Worm (Caenorhabditis elegans): ENCODE measurements around the gene C18A11.4.

The C18A11.4 gene

DNA sequence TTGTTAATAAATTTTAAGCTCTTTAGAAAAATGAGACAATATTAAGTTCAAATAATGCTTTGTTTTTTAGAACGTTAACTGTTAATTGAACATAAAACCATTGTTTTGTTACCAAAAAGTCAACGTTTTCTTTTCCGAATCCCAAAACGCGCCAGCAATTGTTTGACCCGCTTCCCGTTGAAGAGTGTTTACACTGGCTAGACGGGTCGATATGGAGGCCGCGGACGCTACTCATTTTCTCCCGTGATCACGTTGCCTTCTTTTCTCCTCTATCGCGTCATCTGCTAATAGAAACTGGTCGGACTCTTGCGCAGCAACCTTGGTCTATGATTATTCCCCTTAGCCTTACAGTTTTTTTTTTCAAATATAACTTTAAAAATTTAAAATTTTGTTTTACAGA, 16.2 kb upstream of the C18A11.4 start, which contains the start of gene C34D10.1:
C34D10.1 (plus strand) TSS at position 400 of the 400 bp plus-strand sequence.
- TF ChIP-seq zim-3 (tag; optimal IDR thresholded peaks at IDR 0.05) (no peak), cebp-1 (GFP tag; IDR thresholded peaks at IDR 0.05) (peak; percentile 38; the same call in 1 of the 2 replicates), cebp-1 (tag; optimal IDR thresholded peaks at IDR 0.05) (peak; percentile 65), B0336.3 (GFP tag; IDR thresholded peaks at IDR 0.05) (peak; percentile 48; the same call in 1 of the 2 replicates), ceh-27 (GFP tag; optimal IDR thresholded peaks at IDR 0.05) (peak; percentile 56), gei-17 (GFP tag; optimal IDR thresholded peaks at IDR 0.05) (peak; percentile 24), ZK185.1 (tag; optimal IDR thresholded peaks at IDR 0.05; ENCODE audit: poor library complexity, severe bottlenecking) (no peak), K12H6.12 (tag; optimal IDR thresholded peaks at IDR 0.05) (peak; percentile 67), B0035.1 (tag; optimal IDR thresholded peaks at IDR 0.05) (no peak), ztf-26 (tag; optimal IDR thresholded peaks at IDR 0.05) (peak; percentile 58), ceh-79 (tag; optimal IDR thresholded peaks at IDR 0.05) (no peak), F49E8.2 (tag; optimal IDR thresholded peaks at IDR 0.05; ENCODE audit: insufficient read depth) (no peak), rcor-1 (GFP tag; IDR thresholded peaks at IDR 0.05) (peak; percentile 55), nhr-80 (tag; optimal IDR thresholded peaks at IDR 0.05) (peak; percentile 40), athp-1 (tag; optimal IDR thresholded peaks at IDR 0.05) (peak; percentile 15), snpc-3.4 (tag; optimal IDR thresholded peaks at IDR 0.05) (no peak), lag-1 (GFP tag; IDR thresholded peaks at IDR 0.05) (no peak), C17E4.6 (GFP tag; IDR thresholded peaks at IDR 0.05) (no peak), lin-54 (GFP tag; optimal IDR thresholded peaks at IDR 0.05) (no peak), zfh-2 (GFP tag; conservative IDR thresholded peaks at IDR 0.05) (peak; percentile 63), lin-40 (tag; optimal IDR thresholded peaks at IDR 0.05) (peak; percentile 62), hmg-1.2 (GFP tag; IDR thresholded peaks at IDR 0.05) (peak; percentile 43), F52B5.7 (tag; optimal IDR thresholded peaks at IDR 0.05) (no peak), ztf-18 (tag; optimal IDR thresholded peaks at IDR 0.05) (peak; percentile 90), attf-5 (GFP tag; optimal IDR thresholded peaks at IDR 0.05) (peak; percentile 45), somi-1 (GFP tag; optimal IDR thresholded peaks at IDR 0.05) (peak; percentile 20), pha-4 (tag; optimal IDR thresholded peaks at IDR 0.05) (peak; percentile 4), repo-1 (tag; optimal IDR thresholded peaks at IDR 0.05) (no peak), tbp1 (GFP tag; optimal IDR thresholded peaks at IDR 0.05) (peak; percentile 37), madf-6 (GFP tag; IDR thresholded peaks at IDR 0.05) (0 out of 2 replicates have a peak, but pooled peaks have one; percentile 8), dox-1 (GFP tag; IDR thresholded peaks at IDR 0.05) (peak; percentile 57)

DNA sequence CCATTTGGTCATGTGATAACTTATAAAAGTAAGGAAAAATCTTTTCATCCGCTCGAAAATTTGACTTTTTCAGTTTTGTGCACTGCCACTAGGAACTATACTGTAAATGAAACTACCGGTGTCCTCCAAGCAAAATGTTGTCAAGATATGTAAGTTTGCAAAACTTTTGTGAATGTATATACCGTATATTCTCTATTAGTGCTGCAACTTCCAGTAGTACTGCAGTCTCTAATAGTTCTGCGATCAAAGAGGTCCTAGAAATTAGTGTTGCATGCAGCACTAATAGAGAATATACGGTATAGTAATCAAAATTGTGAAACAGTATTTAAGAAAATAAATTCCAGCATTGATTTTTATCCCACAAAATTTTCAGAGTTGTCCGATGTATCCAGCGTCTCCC, 15.3 kb upstream of the C18A11.4 start:
- TF ChIP-seq nfyb-1 (GFP tag; IDR thresholded peaks at IDR 0.05) (0 out of 2 replicates have a peak, but pooled peaks have one; percentile 52), snpc-4 (GFP tag; optimal IDR thresholded peaks at IDR 0.05) (no peak), snpc-4 (tag; optimal IDR thresholded peaks at IDR 0.05) (no peak), akir-1 (GFP tag; optimal IDR thresholded peaks at IDR 0.05) (no peak), ztf-26 (tag; optimal IDR thresholded peaks at IDR 0.05) (no peak), C17E4.6 (GFP tag; IDR thresholded peaks at IDR 0.05) (no peak)

DNA sequence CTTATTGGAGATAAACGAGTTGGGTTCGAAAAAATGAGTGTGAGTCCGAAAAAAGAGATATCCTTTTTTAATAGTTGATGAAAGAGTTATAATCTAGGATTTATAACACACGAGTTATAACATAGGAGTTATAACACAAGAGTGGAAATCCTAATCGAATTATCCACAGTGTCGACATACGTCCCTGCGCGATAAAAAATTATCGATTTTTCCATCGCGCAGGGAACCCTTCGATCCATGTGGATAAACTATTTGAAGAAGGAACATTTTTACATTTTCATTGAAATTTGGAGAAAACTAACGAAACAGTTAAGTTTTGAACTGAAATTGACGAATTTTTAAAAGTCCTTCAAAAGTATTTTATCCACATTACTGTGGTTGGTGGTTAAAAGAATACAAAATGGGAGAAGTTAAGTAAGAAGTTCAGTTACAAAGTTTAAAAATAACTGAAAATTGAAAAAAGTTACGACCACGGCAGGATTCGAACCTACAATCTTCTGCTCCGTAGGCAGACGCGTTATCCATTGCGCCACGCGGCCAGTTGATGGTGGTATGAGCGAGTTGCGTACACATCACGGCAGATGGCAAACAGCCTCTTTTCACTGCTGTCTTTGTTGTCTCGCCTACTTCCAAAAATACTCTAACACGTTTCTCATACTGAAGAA, 9.0 kb upstream of the C18A11.4 start:
- TF ChIP-seq let-607 (tag; optimal IDR thresholded peaks at IDR 0.05) = peak; percentile 69 to 93
- TF ChIP-seq F49E8.2 (tag; optimal IDR thresholded peaks at IDR 0.05; ENCODE audit: insufficient read depth) = peak; percentile 17
- TF ChIP-seq madf-10 (tag; optimal IDR thresholded peaks at IDR 0.05) = peak; percentile 96
- no peak for TF ChIP-seq Y79H2A.3 (GFP tag; conservative IDR thresholded peaks at IDR 0.05)
- TF ChIP-seq cebp-1 (GFP tag; IDR thresholded peaks at IDR 0.05) = peak; percentile 67
- peak; percentile 97 for TF ChIP-seq cebp-1 (tag; optimal IDR thresholded peaks at IDR 0.05)
- peak; percentile 49 for TF ChIP-seq madf-6 (GFP tag; IDR thresholded peaks at IDR 0.05)
- no peak for TF ChIP-seq hsf-1 (GFP tag; IDR thresholded peaks at IDR 0.05)
- peak; percentile 95 for TF ChIP-seq ztf-25 (GFP tag; IDR thresholded peaks at IDR 0.05)
- peak; percentile 84; the same call in 1 of the 2 replicates for TF ChIP-seq nhr-120 (GFP tag; IDR thresholded peaks at IDR 0.05)
- peak; percentile 97 for TF ChIP-seq ZK185.1 (tag; optimal IDR thresholded peaks at IDR 0.05; ENCODE audit: poor library complexity, severe bottlenecking)
- TF ChIP-seq cebp-2 (GFP tag; IDR thresholded peaks at IDR 0.05) = peak; percentile 95; the same call in 1 of the 2 replicates
- no peak for TF ChIP-seq hlh-12 (tag; optimal IDR thresholded peaks at IDR 0.05)
- TF ChIP-seq egl-44 (GFP tag; IDR thresholded peaks at IDR 0.05) = peak; percentile 76
- peak; percentile 36 for TF ChIP-seq ceh-91 (GFP tag; IDR thresholded peaks at IDR 0.05)
